Worm (Caenorhabditis elegans) whole organism, L3 larva: ENCODE results near the gene mog-4.

ENCODE experiments used
- R02D3.7 ChIP-seq: fragments of 150-350 bp; optimal IDR thresholded peaks from 2 replicates; lab custom pipeline; 2014; ENCODE audit warnings: missing biosample characterization, missing genetic modification characterization
- ZK546.5 ChIP-seq: sonication (generic microtip); optimal IDR thresholded peaks from 2 replicates; lab custom pipeline; 2017; ENCODE audit warnings: missing biosample characterization, missing genetic modification characterization
- aly-2 ChIP-seq: fragments of 150-350 bp; optimal IDR thresholded peaks from 2 replicates; lab custom pipeline; 2014; ENCODE audit warnings: missing biosample characterization, missing genetic modification characterization
- ama-1 ChIP-seq: fragments of 150-350 bp; optimal IDR thresholded peaks from 2 replicates; lab custom pipeline; 2018
- ceh-16 ChIP-seq: sonication (generic microtip); optimal IDR thresholded peaks from 2 replicates; lab custom pipeline; 2017; ENCODE audit warnings: missing biosample characterization, missing genetic modification characterization
- ceh-82 ChIP-seq: fragments of 150-350 bp; optimal IDR thresholded peaks from 2 replicates; lab custom pipeline; 2014; ENCODE audit warnings: missing biosample characterization, missing genetic modification characterization
- ceh-9 ChIP-seq: sonication (generic microtip); optimal IDR thresholded peaks from 2 replicates; lab custom pipeline; 2018; ENCODE audit warnings: missing biosample characterization, missing genetic modification characterization
- egl-27 ChIP-seq: sonication (generic microtip); optimal IDR thresholded peaks from 4 replicates; lab custom pipeline; 2017; ENCODE audit warnings: missing biosample characterization, missing genetic modification reagents, missing genetic modification characterization
- egl-5 ChIP-seq: fragments of 150-350 bp; optimal IDR thresholded peaks from 2 replicates; lab custom pipeline; 2017; ENCODE audit warnings: missing biosample characterization, missing genetic modification reagents, missing genetic modification characterization, inconsistent platforms
- elt-3 ChIP-seq, 3 experiments: fragments of 150-350 bp in 1 of 3; sonication (generic microtip) in 2 of 3; optimal IDR thresholded peaks; 2 replicates in 2 of 3; 4 replicates in 1 of 3; lab custom pipeline; 2014 to 2017; ENCODE audit warnings: missing biosample characterization in 3 of 3, missing genetic modification characterization in 3 of 3
- eor-1 ChIP-seq, 2 experiments: fragments of 150-350 bp; optimal IDR thresholded peaks; 2 replicates each; lab custom pipeline; 2014 to 2018; ENCODE audit warnings: missing biosample characterization in 2 of 2, missing genetic modification characterization in 2 of 2
- fkh-10 ChIP-seq: sonication (generic microtip); optimal IDR thresholded peaks from 2 replicates; lab custom pipeline; 2017; ENCODE audit warnings: missing biosample characterization, missing genetic modification reagents, missing genetic modification characterization
- fkh-2 ChIP-seq: fragments of 150-350 bp; optimal IDR thresholded peaks from 2 replicates; lab custom pipeline; 2014; ENCODE audit warnings: missing biosample characterization, missing genetic modification reagents, missing genetic modification characterization
- fos-1 ChIP-seq: fragments of 150-350 bp; optimal IDR thresholded peaks from 2 replicates; lab custom pipeline; 2014; ENCODE audit warnings: missing biosample characterization, missing genetic modification characterization
- hmg-11 ChIP-seq: sonication (generic microtip); optimal IDR thresholded peaks from 2 replicates; lab custom pipeline; 2016; ENCODE audit warnings: missing genetic modification characterization, missing compliant biosample characterization
- jun-1 ChIP-seq: fragments of 150-350 bp; optimal IDR thresholded peaks from 2 replicates; lab custom pipeline; 2014; ENCODE audit warnings: missing biosample characterization, missing genetic modification reagents, missing genetic modification characterization
- lin-15B ChIP-seq: fragments of 150-350 bp; optimal IDR thresholded peaks from 2 replicates; lab custom pipeline; 2014; ENCODE audit warnings: missing biosample characterization, missing genetic modification characterization
- lin-39 ChIP-seq: fragments of 150-350 bp; optimal IDR thresholded peaks from 2 replicates; lab custom pipeline; 2018; ENCODE audit warnings: missing biosample characterization, missing genetic modification reagents, missing genetic modification characterization
- lsy-12 ChIP-seq: sonication (generic microtip); optimal IDR thresholded peaks from 2 replicates; lab custom pipeline; 2016; ENCODE audit warnings: mild to moderate bottlenecking, missing genetic modification characterization, missing compliant biosample characterization
- mdl-1 ChIP-seq: fragments of 150-350 bp; optimal IDR thresholded peaks from 2 replicates; lab custom pipeline; 2014; ENCODE audit warnings: missing biosample characterization, missing genetic modification characterization
- mml-1 ChIP-seq: fragments of 150-350 bp; sonication (generic microtip); optimal IDR thresholded peaks from 3 replicates; lab custom pipeline; 2014; ENCODE audit warnings: missing biosample characterization, missing genetic modification characterization
- nfya-1 ChIP-seq: sonication (generic microtip); optimal IDR thresholded peaks from 2 replicates; lab custom pipeline; 2017; ENCODE audit warnings: missing genetic modification characterization, mild to moderate bottlenecking, missing compliant biosample characterization, antibody characterized with exemption, moderate library complexity; ENCODE audit not compliant: insufficient read depth
- nhr-237 ChIP-seq: fragments of 150-350 bp; optimal IDR thresholded peaks from 2 replicates; lab custom pipeline; 2014; ENCODE audit warnings: missing biosample characterization, missing genetic modification characterization
- nhr-25 ChIP-seq: sonication (generic microtip); optimal IDR thresholded peaks from 2 replicates; lab custom pipeline; 2017; ENCODE audit warnings: missing biosample characterization, missing genetic modification characterization
- nhr-28 ChIP-seq: fragments of 150-350 bp; optimal IDR thresholded peaks from 2 replicates; lab custom pipeline; 2014; ENCODE audit warnings: missing biosample characterization, missing genetic modification characterization
- nhr-43 ChIP-seq: sonication (generic microtip); optimal IDR thresholded peaks from 2 replicates; lab custom pipeline; 2016; ENCODE audit warnings: mild to moderate bottlenecking, missing genetic modification characterization, missing compliant biosample characterization; ENCODE audit not compliant: poor library complexity, severe bottlenecking
- nhr-67 ChIP-seq: fragments of 150-350 bp; optimal IDR thresholded peaks from 2 replicates; lab custom pipeline; 2014; ENCODE audit warnings: missing biosample characterization, missing genetic modification characterization
- nhr-76 ChIP-seq: fragments of 150-350 bp; sonication (generic microtip); optimal IDR thresholded peaks from 5 replicates; lab custom pipeline; 2014; ENCODE audit warnings: missing biosample characterization, missing genetic modification characterization
- nhr-77 ChIP-seq: fragments of 150-350 bp; optimal IDR thresholded peaks from 2 replicates; lab custom pipeline; 2014; ENCODE audit warnings: missing biosample characterization, missing genetic modification characterization
- pha-4 ChIP-seq: fragments of 150-350 bp; optimal IDR thresholded peaks from 2 replicates; lab custom pipeline; 2014; ENCODE audit warnings: missing biosample characterization, missing genetic modification reagents, missing genetic modification characterization
- pqm-1 ChIP-seq: fragments of 150-350 bp; optimal IDR thresholded peaks from 2 replicates; lab custom pipeline; 2017; ENCODE audit warnings: missing biosample characterization, missing genetic modification characterization, inconsistent platforms
- sea-2 ChIP-seq: fragments of 150-350 bp; sonication (generic microtip); optimal IDR thresholded peaks from 4 replicates; lab custom pipeline; 2014; ENCODE audit warnings: missing biosample characterization, missing genetic modification reagents, missing genetic modification characterization
- skn-1 ChIP-seq: fragments of 150-350 bp; optimal IDR thresholded peaks from 2 replicates; lab custom pipeline; 2014; ENCODE audit warnings: missing biosample characterization, missing genetic modification characterization
- snpc-4 ChIP-seq: fragments of 150-350 bp; optimal IDR thresholded peaks from 2 replicates; lab custom pipeline; 2014; ENCODE audit warnings: missing biosample characterization, missing genetic modification characterization
- tbx-2 ChIP-seq: sonication (generic microtip); optimal IDR thresholded peaks from 2 replicates; lab custom pipeline; 2016; ENCODE audit warnings: mild to moderate bottlenecking, missing genetic modification characterization, missing compliant biosample characterization
- unc-39 ChIP-seq: sonication (generic microtip); optimal IDR thresholded peaks from 4 replicates; lab custom pipeline; 2017; ENCODE audit warnings: missing biosample characterization, missing genetic modification characterization
- unc-62 ChIP-seq: fragments of 150-350 bp; sonication (generic microtip); optimal IDR thresholded peaks from 4 replicates; lab custom pipeline; 2014; ENCODE audit warnings: missing biosample characterization, missing genetic modification reagents, missing genetic modification characterization
- zag-1 ChIP-seq: fragments of 150-350 bp; optimal IDR thresholded peaks from 2 replicates; lab custom pipeline; 2014; ENCODE audit warnings: missing biosample characterization, missing genetic modification characterization

Gene mog-4

ce11 chrII:14587407-14587806 lies 26.0 kb upstream of the mog-4 start, which contains the start of gene C01G12.5:
Gene C01G12.5 (minus strand): TSS chrII:14587507.
- TF ChIP-seq ceh-16 (tag; lab: Kevin White, UChicago) (no peak), egl-5 (tag; lab: Kevin White, UChicago) (no peak), ama-1 (lab: Kevin White, UChicago) (no peak), pqm-1 (tag; lab: Kevin White, UChicago) (no peak), lsy-12 (tag; lab: Kevin White, UChicago) (no peak), tbx-2 (tag; lab: Kevin White, UChicago) (no peak), nhr-76 (tag; lab: Kevin White, UChicago) (no peak), ceh-82 (tag; lab: Kevin White, UChicago) (no peak), hmg-11 (tag; lab: Kevin White, UChicago) (no peak), nfya-1 (tag; lab: Kevin White, UChicago) (no peak), eor-1 (tag; optimal IDR thresholded peaks at IDR 0.05; lab: Kevin White, UChicago) (no peak), unc-39 (tag; lab: Kevin White, UChicago) (no peak), ZK546.5 (no peak), elt-3 (tag; optimal IDR thresholded peaks at IDR 0.05; lab: Kevin White, UChicago) (no peak), nhr-237 (tag; lab: Kevin White, UChicago) (no peak), R02D3.7 (no peak), fkh-10 (GFP tag; lab: Kevin White, UChicago) (no peak), nhr-77 (tag; lab: Kevin White, UChicago) (no peak)
- TF ChIP-seq, all 47 proteins: peak for 0

ce11 chrII:14582206-14582605 lies 20.8 kb upstream of the mog-4 start, which contains the start of gene C01G12.3:
Gene C01G12.3 (minus strand): TSS chrII:14582306.
- TF ChIP-seq ama-1 (lab: Kevin White, UChicago) (no peak), nhr-77 (tag; lab: Kevin White, UChicago) (no peak), unc-39 (tag; lab: Kevin White, UChicago) (no peak), lin-39 (no peak), mml-1 (no peak), unc-62 (GFP tag; lab: Kevin White, UChicago) (no peak), egl-27 (tag; lab: Kevin White, UChicago) (no peak), pqm-1 (tag; lab: Kevin White, UChicago) (no peak), nfya-1 (tag; lab: Kevin White, UChicago) (no peak), nhr-28 (tag; lab: Kevin White, UChicago) (no peak)

ce11 chrII:14580549-14580948 lies 19.1 kb upstream of the mog-4 start, which contains the start of the genes nspb-8 and nspb-9:
Gene nspb-8 (minus strand): TSS chrII:14580649.
Gene nspb-9 (plus strand): TSS chrII:14580859.
- TF ChIP-seq pha-4 (tag; lab: Kevin White, UChicago) (no peak), hmg-11 (tag; lab: Kevin White, UChicago) (no peak), ceh-16 (tag; lab: Kevin White, UChicago) (no peak), egl-5 (tag; lab: Kevin White, UChicago) (no peak), lin-15B (tag; lab: Kevin White, UChicago) (no peak), unc-39 (tag; lab: Kevin White, UChicago) (no peak), mdl-1 (tag; lab: Kevin White, UChicago) (no peak), jun-1 (tag; lab: Kevin White, UChicago) (no peak), nhr-25 (tag; lab: Kevin White, UChicago) (no peak), mml-1 (no peak), ama-1 (lab: Kevin White, UChicago) (no peak), ceh-9 (tag; lab: Kevin White, UChicago) (no peak)

ce11 chrII:14578716-14579115 lies 17.3 kb upstream of the mog-4 start, which contains the start of gene C01G12.9:
Gene C01G12.9 (plus strand): TSS chrII:14579016.
- TF ChIP-seq lin-15B (tag; lab: Kevin White, UChicago) (no peak), nfya-1 (tag; lab: Kevin White, UChicago) (no peak), lin-39 (no peak), fos-1 (no peak), R02D3.7 (no peak), skn-1 (tag; lab: Kevin White, UChicago) (no peak), nhr-77 (tag; lab: Kevin White, UChicago) (no peak), eor-1 (tag; optimal IDR thresholded peaks at IDR 0.05; lab: Kevin White, UChicago) (no peak), sea-2 (GFP tag; lab: Kevin White, UChicago) (no peak), ceh-82 (tag; lab: Kevin White, UChicago) (no peak), pqm-1 (tag; lab: Kevin White, UChicago) (no peak), nhr-67 (tag; lab: Kevin White, UChicago) (no peak), zag-1 (tag; lab: Kevin White, UChicago) (no peak), nhr-43 (no peak), aly-2 (tag; lab: Kevin White, UChicago) (no peak), jun-1 (tag; lab: Kevin White, UChicago) (no peak), snpc-4 (tag; lab: Kevin White, UChicago) (no peak), fkh-10 (GFP tag; lab: Kevin White, UChicago) (no peak), fkh-2 (tag; lab: Kevin White, UChicago) (no peak)
